Fruit fly (Drosophila melanogaster) Kc167 (cell line): ENCODE data around the gene CG4709.

Experiments used
- Myc ChIP-seq: fragments of >200 bp; optimal IDR thresholded peaks from 2 replicates; lab custom pipeline; 2017; ENCODE audit warnings: missing external identifiers
- Sin3A ChIP-seq: fragments of >200 bp; optimal IDR thresholded peaks from 2 replicates; lab custom pipeline; 2018; ENCODE audit warnings: missing external identifiers
- h ChIP-seq: fragments of >200 bp; optimal IDR thresholded peaks from 3 replicates; lab custom pipeline; 2018; ENCODE audit warnings: missing external identifiers
- insv ChIP-seq: fragments of >200 bp; optimal IDR thresholded peaks from 3 replicates; lab custom pipeline; 2018; ENCODE audit warnings: missing external identifiers
- psq ChIP-seq: fragments of >200 bp; optimal IDR thresholded peaks from 2 replicates; lab custom pipeline; 2017; ENCODE audit warnings: missing external identifiers
- ttk ChIP-seq: sonication (Bioruptor generic); optimal IDR thresholded peaks from 2 replicates; lab custom pipeline; 2017; ENCODE audit warnings: missing external identifiers

CG4709 gene

DNA sequence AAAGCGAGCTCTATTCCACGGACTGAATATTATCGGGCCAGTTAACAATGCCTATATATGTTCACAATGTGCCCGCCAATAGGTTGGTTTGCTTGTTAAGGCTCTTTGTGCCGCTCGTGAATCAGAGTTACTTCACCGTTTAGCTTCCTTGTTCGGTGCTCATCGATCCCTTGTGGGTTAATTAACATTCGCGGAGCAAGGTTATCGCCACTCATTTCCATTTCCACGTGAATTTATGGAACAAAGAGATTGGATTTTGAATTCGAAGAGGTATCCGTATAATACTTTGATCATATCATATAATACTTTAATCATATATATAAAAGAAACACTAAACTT, 5.6 kb upstream of the CG4709 start:
- TF ChIP-seq psq (lab: Kevin White, UChicago) (no peak), ttk (lab: Kevin White, UChicago) (no peak), insv (lab: Kevin White, UChicago) (no peak), Myc (lab: Kevin White, UChicago) (no peak), Sin3A (lab: Kevin White, UChicago) (no peak), h (lab: Kevin White, UChicago) (no peak)

DNA sequence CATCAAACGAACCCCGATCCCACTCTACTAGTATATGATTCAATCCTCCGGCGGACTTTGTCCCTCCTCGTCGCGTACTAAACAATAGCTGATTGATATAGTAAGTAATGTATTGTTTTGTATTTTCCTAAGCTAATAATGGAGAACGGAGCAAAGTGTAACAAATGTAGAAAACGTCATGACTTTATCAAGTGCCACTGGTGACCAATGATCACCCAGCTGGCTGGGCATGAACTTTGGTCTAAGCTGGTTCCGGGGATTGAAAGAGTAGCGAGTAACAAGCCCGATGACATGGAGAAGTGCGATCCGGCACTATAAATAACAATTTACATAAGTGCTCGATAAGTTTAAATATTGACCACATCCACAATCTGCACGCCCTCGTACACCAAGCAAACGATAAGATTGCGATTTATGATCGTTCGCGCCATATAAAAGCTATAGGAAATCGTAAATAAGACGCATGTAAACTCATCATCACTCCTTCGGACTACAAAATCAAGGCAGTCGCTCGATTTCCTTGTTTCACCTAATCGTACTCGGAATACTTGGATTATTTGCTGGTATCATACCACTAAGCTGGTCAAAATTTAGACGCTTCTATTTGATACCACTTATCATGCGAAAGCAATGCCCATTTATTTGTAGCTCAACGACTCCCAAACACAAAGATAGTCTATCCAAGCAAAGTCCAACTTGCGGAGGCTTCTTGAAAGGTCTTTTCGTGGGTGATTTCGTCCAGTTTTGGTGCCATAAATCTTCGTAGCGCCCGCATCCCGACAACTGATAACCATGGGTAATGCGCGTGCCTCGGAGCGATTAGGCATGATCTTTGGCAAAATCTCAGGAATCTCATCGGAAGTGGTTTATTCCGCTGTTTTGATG, 4.7 kb upstream of the CG4709 start:
- no peak for TF ChIP-seq insv (lab: Kevin White, UChicago)
- TF ChIP-seq h (lab: Kevin White, UChicago) = no peak
- TF ChIP-seq ttk (lab: Kevin White, UChicago) = no peak
- no peak for TF ChIP-seq psq (lab: Kevin White, UChicago)
- no peak for TF ChIP-seq Sin3A (lab: Kevin White, UChicago)
- TF ChIP-seq Myc (lab: Kevin White, UChicago) = no peak

DNA sequence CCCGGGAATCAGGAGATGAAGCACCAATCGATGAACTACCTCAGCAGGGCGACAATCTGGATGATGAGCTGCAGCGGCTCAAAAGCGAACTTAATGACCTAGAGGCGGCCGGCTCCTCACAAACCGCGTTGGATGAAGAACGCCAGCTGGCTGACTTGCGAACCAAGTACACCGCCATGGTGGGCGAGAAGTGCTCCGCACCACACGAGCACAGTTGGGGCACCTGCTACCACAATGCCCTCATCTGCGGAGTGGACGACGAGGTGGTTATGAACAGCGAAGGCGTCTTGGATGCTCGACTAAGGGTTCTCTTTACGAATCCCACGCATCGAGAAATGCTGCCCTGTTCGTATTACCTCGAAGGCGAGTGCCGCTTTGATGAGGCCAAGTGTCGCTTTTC, 571 bp downstream of the CG4709 start:
- TF ChIP-seq Sin3A (lab: Kevin White, UChicago) (no peak), insv (lab: Kevin White, UChicago) (no peak), h (lab: Kevin White, UChicago) (no peak), ttk (lab: Kevin White, UChicago) (no peak), psq (lab: Kevin White, UChicago) (no peak), Myc (lab: Kevin White, UChicago) (no peak)

DNA sequence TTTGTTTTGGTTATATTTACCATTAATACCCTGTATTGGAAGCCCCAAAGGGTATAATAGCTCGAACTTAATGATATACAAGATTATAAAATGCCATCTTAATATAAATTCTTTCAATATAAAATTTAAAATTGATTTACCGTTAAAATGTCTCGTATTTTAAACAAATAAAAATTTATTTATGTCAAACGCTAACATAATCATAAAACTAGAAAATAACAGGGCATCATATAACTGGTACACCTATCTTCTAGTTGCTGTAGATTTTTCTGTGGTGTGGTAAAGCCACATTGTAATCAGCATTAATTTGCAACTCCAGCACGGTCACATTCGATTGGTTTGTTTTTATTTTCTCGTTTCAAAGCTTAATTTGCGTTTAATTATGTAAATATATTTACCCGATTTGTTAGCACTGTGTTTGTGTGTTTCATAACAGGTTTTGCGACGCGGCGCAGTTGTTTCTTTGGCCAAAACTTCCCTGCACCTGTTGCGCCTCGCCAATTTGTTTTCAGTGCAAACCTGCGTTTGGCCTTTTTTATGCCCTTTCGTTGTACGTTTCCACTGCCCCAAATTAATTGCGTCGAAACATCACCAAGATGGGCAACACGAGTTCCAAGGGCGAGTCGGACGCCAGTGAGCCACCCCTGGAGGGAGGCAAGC, 3.0 kb downstream of the CG4709 start, which contains the start of the genes CG4658 and CG5846:
TSS of gene CG4658 (plus strand) at position 140 of the 660 bp plus-strand sequence.
TSS of gene CG5846 (minus strand) at position 245 of the 660 bp plus-strand sequence.
- no peak for TF ChIP-seq ttk (lab: Kevin White, UChicago)
- no peak for TF ChIP-seq psq (lab: Kevin White, UChicago)
- no peak for TF ChIP-seq Myc (lab: Kevin White, UChicago)
- no peak for TF ChIP-seq h (lab: Kevin White, UChicago)
- TF ChIP-seq insv (lab: Kevin White, UChicago) = no peak

DNA sequence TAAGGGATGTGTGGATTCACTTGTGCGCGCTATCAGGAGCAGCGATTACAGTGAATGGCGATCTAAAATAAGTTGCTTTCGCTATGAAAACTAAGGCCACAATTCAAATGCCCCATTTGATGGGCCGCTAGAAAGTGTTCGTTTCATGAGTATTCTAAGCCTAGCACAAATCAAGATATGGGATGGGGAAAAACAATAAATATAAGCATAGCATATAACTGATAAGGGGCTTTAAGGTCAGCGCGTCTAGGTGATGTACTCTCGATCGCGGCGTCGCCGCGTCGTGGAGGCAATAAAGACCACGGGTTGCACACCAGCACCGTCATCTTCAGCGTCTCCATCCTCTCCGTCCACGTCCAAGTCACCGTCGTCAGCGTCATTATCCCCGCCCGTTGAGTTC, 6.6 kb downstream of the CG4709 start:
- TF ChIP-seq Sin3A (lab: Kevin White, UChicago) (no peak), h (lab: Kevin White, UChicago) (no peak), Myc (lab: Kevin White, UChicago) (no peak), ttk (lab: Kevin White, UChicago) (no peak), insv (lab: Kevin White, UChicago) (no peak), psq (lab: Kevin White, UChicago) (no peak)

DNA sequence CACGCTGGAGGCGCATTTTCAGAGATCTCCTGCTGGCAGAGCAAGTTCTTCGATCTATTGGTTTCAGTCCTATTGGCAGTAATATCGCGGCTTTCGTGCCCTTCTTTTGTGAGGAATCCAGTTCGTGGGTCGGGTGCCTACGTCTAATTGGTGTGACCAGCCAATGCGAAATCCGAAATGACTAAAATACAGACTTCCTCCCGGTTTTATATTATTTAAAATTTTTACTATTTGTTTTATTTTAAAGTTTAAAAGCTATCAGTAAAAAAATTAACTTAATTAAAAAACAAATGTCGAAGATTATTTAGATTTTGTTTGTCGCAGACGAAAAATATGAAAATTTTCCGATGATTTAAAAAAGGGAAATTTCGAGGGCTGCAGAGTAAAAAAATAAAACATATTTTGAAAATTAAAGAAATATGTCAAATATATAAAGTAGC, 9.5 kb downstream of the CG4709 start, which contains the start of gene CG5850:
TSS of gene CG5850 (minus strand) at position 347 of the 440 bp plus-strand sequence.
- TF ChIP-seq Myc (lab: Kevin White, UChicago) (no peak), ttk (lab: Kevin White, UChicago) (no peak), insv (lab: Kevin White, UChicago) (no peak), Sin3A (lab: Kevin White, UChicago) (no peak), psq (lab: Kevin White, UChicago) (no peak), h (lab: Kevin White, UChicago) (no peak)

DNA sequence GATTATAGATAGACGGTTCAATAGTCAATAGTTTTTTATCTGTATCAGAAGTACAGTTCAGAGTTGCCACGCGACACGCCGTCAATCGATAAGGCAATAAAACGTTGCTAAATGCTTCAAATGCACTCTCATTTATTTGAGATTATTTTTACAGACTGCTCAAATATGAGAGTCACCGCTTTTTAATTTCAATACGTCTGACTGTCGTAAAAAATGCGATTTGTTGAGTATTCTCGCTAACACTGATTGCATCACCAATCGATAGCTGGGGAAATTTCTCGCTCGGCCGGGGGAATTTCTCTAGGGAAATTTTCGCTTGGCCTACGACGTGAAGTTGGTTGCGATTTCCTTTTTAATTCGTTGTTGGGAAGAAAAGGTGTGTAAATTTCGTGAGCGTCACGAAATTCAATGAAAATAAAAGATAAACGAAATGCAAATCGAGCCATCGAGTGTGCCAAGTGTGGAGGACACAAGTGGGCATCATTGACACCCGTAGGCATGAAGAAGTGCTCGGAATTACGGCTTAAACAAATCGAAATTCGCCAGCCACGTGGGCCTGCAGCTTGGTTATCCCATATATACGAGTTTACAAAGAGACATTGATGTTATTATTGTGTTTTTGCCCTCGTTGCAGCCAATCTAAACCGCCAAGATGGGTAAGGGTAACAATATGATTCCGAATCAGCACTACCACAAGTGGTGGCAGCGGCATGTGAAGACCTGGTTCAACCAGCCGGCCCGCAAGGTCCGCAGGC, 13.0 kb downstream of the CG4709 start, which contains the start of the genes Dref and RpL13:
TSS of gene Dref (minus strand) at position 247 of the 755 bp plus-strand sequence.
TSS of gene RpL13 (plus strand) at position 331 of the 755 bp plus-strand sequence.
- TF ChIP-seq psq (lab: Kevin White, UChicago) (no peak), insv (lab: Kevin White, UChicago) (no peak), Sin3A (lab: Kevin White, UChicago) (no peak), Myc (lab: Kevin White, UChicago) (no peak), h (lab: Kevin White, UChicago) (no peak), ttk (lab: Kevin White, UChicago) (no peak)

DNA sequence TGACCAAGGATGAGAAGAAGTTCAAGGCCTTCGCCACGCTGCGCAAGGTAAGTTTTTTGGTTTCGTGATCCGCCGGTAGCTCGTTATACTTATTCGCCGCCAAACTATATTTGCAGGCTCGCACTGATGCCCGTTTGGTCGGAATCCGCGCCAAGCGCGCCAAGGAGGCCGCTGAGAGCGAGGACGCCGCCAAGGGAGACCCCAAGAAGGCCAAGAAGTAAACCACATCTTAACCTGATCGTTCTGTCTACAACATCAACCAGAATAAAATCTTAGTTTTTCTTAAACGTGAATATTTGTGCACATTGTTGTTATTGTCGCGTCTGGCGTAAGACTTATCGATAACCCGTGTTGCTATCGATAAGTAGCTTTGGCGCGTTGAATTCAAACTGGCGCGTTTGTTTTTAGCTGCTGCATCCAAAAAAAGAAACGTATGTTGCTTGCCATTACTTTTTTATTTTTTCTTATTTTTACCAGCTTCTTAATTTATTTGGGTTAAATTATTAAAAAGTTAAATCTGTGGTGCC, 14.1 kb downstream of the CG4709 start:
- TF ChIP-seq psq (lab: Kevin White, UChicago) (no peak), ttk (lab: Kevin White, UChicago) (no peak), Myc (lab: Kevin White, UChicago) (no peak), h (lab: Kevin White, UChicago) (no peak), insv (lab: Kevin White, UChicago) (no peak), Sin3A (lab: Kevin White, UChicago) (no peak)

DNA sequence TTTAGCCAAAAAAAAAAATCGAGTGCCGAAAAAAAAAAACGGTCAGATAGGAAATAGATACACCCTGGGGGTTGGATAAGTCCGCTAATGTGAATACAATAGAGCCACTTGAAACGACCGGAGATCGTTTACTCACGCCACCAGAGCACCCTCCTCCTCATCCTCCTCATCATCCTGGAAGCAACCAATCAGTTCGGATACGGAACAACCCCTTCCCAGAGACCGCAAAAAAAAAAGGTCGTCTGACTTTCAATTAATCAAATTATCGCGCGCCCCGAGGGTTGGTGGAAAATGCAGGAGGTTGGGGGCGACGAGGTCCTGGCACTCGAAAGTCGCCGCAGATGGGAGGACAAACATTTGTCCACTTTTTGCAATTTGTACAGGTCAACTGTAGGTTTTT, 18.5 kb downstream of the CG4709 start:
- TF ChIP-seq ttk (lab: Kevin White, UChicago) = no peak
- TF ChIP-seq Myc (lab: Kevin White, UChicago) = no peak
- TF ChIP-seq psq (lab: Kevin White, UChicago) = no peak
- no peak for TF ChIP-seq insv (lab: Kevin White, UChicago)
- no peak for TF ChIP-seq h (lab: Kevin White, UChicago)
- TF ChIP-seq Sin3A (lab: Kevin White, UChicago) = no peak

DNA sequence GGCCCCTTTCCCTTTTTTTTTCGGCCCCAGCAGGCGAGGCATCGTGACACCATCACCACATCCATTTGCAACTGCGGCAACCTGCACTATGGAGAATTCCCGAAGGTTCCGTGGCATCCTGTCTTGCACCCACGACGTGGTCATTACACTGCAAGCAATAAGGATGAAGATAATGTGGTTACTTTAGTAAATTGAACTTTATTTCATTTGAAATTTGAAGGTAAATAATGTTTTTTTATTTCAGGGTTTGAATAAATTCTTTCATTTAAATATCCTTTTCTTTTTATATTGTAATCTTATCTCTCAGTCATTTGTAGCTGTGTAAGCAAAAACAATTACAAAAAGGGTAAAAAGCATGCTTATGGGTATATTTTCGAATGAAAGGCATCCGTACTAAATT, 27.7 kb downstream of the CG4709 start:
- TF ChIP-seq insv (lab: Kevin White, UChicago) = no peak
- TF ChIP-seq psq (lab: Kevin White, UChicago) = no peak
- TF ChIP-seq h (lab: Kevin White, UChicago) = no peak
- no peak for TF ChIP-seq Sin3A (lab: Kevin White, UChicago)
- TF ChIP-seq Myc (lab: Kevin White, UChicago) = no peak
- no peak for TF ChIP-seq ttk (lab: Kevin White, UChicago)
